Fruit fly (Drosophila melanogaster) whole organism: Measurements from ENCODE around the gene ro.

Experiments used
- Dll ChIP-seq: fragments of >200 bp; optimal IDR thresholded peaks from 2 replicates; lab custom pipeline; 2017
- usp ChIP-seq: fragments of >200 bp; optimal IDR thresholded peaks from 2 replicates; lab custom pipeline; 2017; ENCODE audit warnings: missing biosample characterization, missing genetic modification characterization, mixed read lengths

DNA sequence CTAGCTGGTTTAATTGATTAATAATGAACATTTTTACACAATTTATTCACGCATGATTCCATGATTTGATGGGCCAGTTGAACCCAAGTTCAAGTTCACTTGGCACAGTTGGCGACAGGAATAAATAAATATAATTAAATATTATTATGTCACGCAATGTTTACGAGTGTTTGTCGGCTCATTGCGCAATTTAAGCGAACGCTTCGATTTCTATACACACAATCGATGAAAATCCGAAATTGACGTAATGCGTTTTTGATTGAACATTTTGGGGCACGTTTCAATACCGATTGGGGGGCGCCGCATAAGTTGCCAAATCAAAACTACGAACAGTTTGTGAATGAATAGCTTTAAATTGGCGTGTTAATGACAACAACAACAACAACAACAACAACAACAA, 16.3 kb upstream of the ro start:
- TF ChIP-seq usp (GFP tag; lab: Kevin White, UChicago) = no peak
- TF ChIP-seq Dll (lab: Kevin White, UChicago) = no peak
